Worm (Caenorhabditis elegans) whole organism, L1 larva: Measurements from ENCODE around the gene flap-1.

Experiments
- C16A3.4 ChIP-seq: fragments of 150-350 bp; optimal IDR thresholded peaks from 2 replicates; lab custom pipeline; 2014; ENCODE audit warnings: missing biosample characterization, missing genetic modification characterization
- C34B4.2 ChIP-seq: sonication (generic microtip); optimal IDR thresholded peaks from 2 replicates; lab custom pipeline; 2017; ENCODE audit warnings: mild to moderate bottlenecking, missing genetic modification characterization, missing compliant biosample characterization
- Y116A8C.19 ChIP-seq: sonication (generic microtip); optimal IDR thresholded peaks from 2 replicates; lab custom pipeline; 2016; ENCODE audit warnings: missing compliant biosample characterization, missing genetic modification characterization, borderline replicate concordance
- aha-1 ChIP-seq: fragments of 150-350 bp; optimal IDR thresholded peaks from 2 replicates; lab custom pipeline; 2014; ENCODE audit warnings: missing biosample characterization, missing genetic modification characterization
- alr-1 ChIP-seq: fragments of 200-800 bp; sonication (Bioruptor generic); optimal IDR thresholded peaks from 2 replicates; lab custom pipeline; 2018; ENCODE audit warnings: borderline replicate concordance, mild to moderate bottlenecking, missing genetic modification characterization, missing compliant biosample characterization
- ama-1 ChIP-seq: fragments of 150-350 bp; optimal IDR thresholded peaks from 2 replicates; lab custom pipeline; 2014
- blmp-1 ChIP-seq: fragments of 150-350 bp; optimal IDR thresholded peaks from 2 replicates; lab custom pipeline; 2014; ENCODE audit warnings: missing biosample characterization, missing genetic modification characterization
- ceh-82 ChIP-seq, 3 experiments: fragments of 150-350 bp in 1 of 3; sonication (generic microtip) in 2 of 3; optimal IDR thresholded peaks; 2 replicates each; lab custom pipeline; 2014 to 2017; ENCODE audit warnings: missing biosample characterization in 3 of 3, missing genetic modification characterization in 3 of 3
- ceh-90 ChIP-seq: sonication (generic microtip); optimal IDR thresholded peaks from 2 replicates; lab custom pipeline; 2016; ENCODE audit warnings: missing genetic modification characterization, missing compliant biosample characterization
- ces-1 ChIP-seq: fragments of 150-350 bp; optimal IDR thresholded peaks from 2 replicates; lab custom pipeline; 2014; ENCODE audit warnings: missing biosample characterization, missing genetic modification reagents, missing genetic modification characterization
- dpl-1 ChIP-seq, 3 experiments: fragments of 150-350 bp in 2 of 3; sonication (generic microtip) in 1 of 3; optimal IDR thresholded peaks; 2 replicates each; lab custom pipeline; 2014 to 2017; ENCODE audit warnings: missing biosample characterization in 3 of 3, missing genetic modification characterization in 3 of 3, missing genetic modification reagents in 3 of 3
- efl-1 ChIP-seq, 4 experiments: fragments of 150-350 bp; optimal IDR thresholded peaks in 3 of 4; peaks in 1 of 4; 1 replicate in 1 of 4; 2 replicates in 3 of 4; lab custom pipeline; 2014; ENCODE audit warnings: missing biosample characterization in 2 of 4, missing genetic modification characterization in 2 of 4, missing genetic modification reagents in 2 of 4
- elt-3 ChIP-seq, 6 experiments: fragments of 150-350 bp in 1 of 6; sonication (generic microtip); optimal IDR thresholded peaks; 2 replicates each; lab custom pipeline; 2017 to 2018; ENCODE audit warnings: missing biosample characterization in 6 of 6, missing genetic modification characterization in 6 of 6, inconsistent platforms in 1 of 6
- fkh-10 ChIP-seq: sonication (generic microtip); optimal IDR thresholded peaks from 2 replicates; lab custom pipeline; 2017; ENCODE audit warnings: missing biosample characterization, missing genetic modification reagents, missing genetic modification characterization
- fkh-8 ChIP-seq: sonication (generic microtip); optimal IDR thresholded peaks from 2 replicates; lab custom pipeline; 2016; ENCODE audit warnings: mild to moderate bottlenecking, missing genetic modification characterization, missing compliant biosample characterization
- fos-1 ChIP-seq: fragments of 150-350 bp; optimal IDR thresholded peaks from 2 replicates; lab custom pipeline; 2014; ENCODE audit warnings: missing biosample characterization, missing genetic modification characterization
- hlh-4 ChIP-seq: sonication (generic microtip); optimal IDR thresholded peaks from 2 replicates; lab custom pipeline; 2016; ENCODE audit warnings: mild to moderate bottlenecking, missing genetic modification characterization, missing compliant biosample characterization
- irx-1 ChIP-seq: sonication (generic microtip); optimal IDR thresholded peaks from 2 replicates; lab custom pipeline; 2016; ENCODE audit warnings: missing genetic modification characterization, missing compliant biosample characterization
- isw-1 ChIP-seq: fragments of 200-800 bp; sonication (Bioruptor generic); IDR thresholded peaks from 2 replicates; pipeline ENCODE4 v1.3.6; 2022; ENCODE audit warnings: missing genetic modification characterization, missing compliant biosample characterization
- lin-13 ChIP-seq: fragments of 150-350 bp; optimal IDR thresholded peaks from 2 replicates; lab custom pipeline; 2014; ENCODE audit warnings: missing biosample characterization, missing genetic modification reagents, missing genetic modification characterization
- lin-14 ChIP-seq: fragments of 200-800 bp; sonication (Bioruptor generic); optimal IDR thresholded peaks from 2 replicates; lab custom pipeline; 2018; ENCODE audit warnings: mild to moderate bottlenecking, missing genetic modification characterization, moderate library complexity, missing compliant biosample characterization
- lin-35 ChIP-seq, 2 experiments: fragments of 150-350 bp; optimal IDR thresholded peaks; 2 replicates each; lab custom pipeline; 2014; ENCODE audit warnings: missing biosample characterization in 2 of 2, missing genetic modification characterization in 2 of 2, missing genetic modification reagents in 2 of 2
- lin-39 ChIP-seq: fragments of 150-350 bp; optimal IDR thresholded peaks from 2 replicates; lab custom pipeline; 2014; ENCODE audit warnings: missing biosample characterization, missing genetic modification reagents, missing genetic modification characterization
- lir-3 ChIP-seq: sonication (generic microtip); optimal IDR thresholded peaks from 2 replicates; lab custom pipeline; 2016; ENCODE audit warnings: mild to moderate bottlenecking, missing genetic modification characterization, moderate library complexity, missing compliant biosample characterization; ENCODE audit not compliant: poor library complexity
- lsy-2 ChIP-seq, 2 experiments: fragments of 150-350 bp; optimal IDR thresholded peaks; 2 replicates each; lab custom pipeline; 2014; ENCODE audit warnings: missing biosample characterization in 2 of 2, missing genetic modification characterization in 2 of 2
- mdl-1 ChIP-seq, 2 experiments: fragments of 150-350 bp; optimal IDR thresholded peaks; 2 replicates each; lab custom pipeline; 2014 to 2017; ENCODE audit warnings: missing biosample characterization in 2 of 2, missing genetic modification characterization in 2 of 2, inconsistent platforms in 1 of 2
- mef-2 ChIP-seq: fragments of 150-350 bp; optimal IDR thresholded peaks from 2 replicates; lab custom pipeline; 2014; ENCODE audit warnings: missing biosample characterization, missing genetic modification characterization
- mep-1 ChIP-seq: fragments of 150-350 bp; optimal IDR thresholded peaks from 2 replicates; lab custom pipeline; 2014; ENCODE audit warnings: missing biosample characterization, missing genetic modification characterization
- nhr-11 ChIP-seq: fragments of 150-350 bp; optimal IDR thresholded peaks from 2 replicates; lab custom pipeline; 2014; ENCODE audit warnings: missing biosample characterization, missing genetic modification characterization
- nhr-19 ChIP-seq: fragments of 200-800 bp; sonication (Bioruptor generic); conservative IDR thresholded peaks from 2 replicates; pipeline ENCODE4 v1.3.6; 2022; ENCODE audit warnings: missing genetic modification characterization, missing compliant biosample characterization
- nhr-20 ChIP-seq: sonication (generic microtip); optimal IDR thresholded peaks from 2 replicates; lab custom pipeline; 2016; ENCODE audit warnings: mild to moderate bottlenecking, missing genetic modification characterization, missing compliant biosample characterization
- nhr-47 ChIP-seq: sonication (generic microtip); optimal IDR thresholded peaks from 2 replicates; lab custom pipeline; 2016; ENCODE audit warnings: mild to moderate bottlenecking, missing genetic modification characterization, moderate library complexity, missing compliant biosample characterization
- nhr-71 ChIP-seq: sonication (generic microtip); optimal IDR thresholded peaks from 2 replicates; lab custom pipeline; 2016; ENCODE audit warnings: mild to moderate bottlenecking, missing genetic modification characterization, moderate library complexity, missing compliant biosample characterization
- nhr-84 ChIP-seq: sonication (generic microtip); optimal IDR thresholded peaks from 2 replicates; lab custom pipeline; 2017; ENCODE audit warnings: missing biosample characterization, missing genetic modification characterization
- nhr-90 ChIP-seq: sonication (generic microtip); optimal IDR thresholded peaks from 2 replicates; lab custom pipeline; 2016; ENCODE audit warnings: mild to moderate bottlenecking, missing genetic modification characterization, missing compliant biosample characterization; ENCODE audit not compliant: poor library complexity
- pqm-1 ChIP-seq: sonication (generic microtip); optimal IDR thresholded peaks from 3 replicates; lab custom pipeline; 2017; ENCODE audit warnings: missing biosample characterization, missing genetic modification characterization
- skn-1 ChIP-seq: fragments of 150-350 bp; optimal IDR thresholded peaks from 2 replicates; lab custom pipeline; 2014; ENCODE audit warnings: missing biosample characterization, missing genetic modification characterization
- snu-23 ChIP-seq: sonication (generic microtip); optimal IDR thresholded peaks from 2 replicates; lab custom pipeline; 2016; ENCODE audit warnings: missing genetic modification characterization, missing compliant biosample characterization
- sox-4 ChIP-seq: sonication (generic microtip); optimal IDR thresholded peaks from 2 replicates; lab custom pipeline; 2016; ENCODE audit warnings: missing genetic modification characterization, missing compliant biosample characterization
- swsn-7 ChIP-seq: sonication (generic microtip); optimal IDR thresholded peaks from 2 replicates; lab custom pipeline; 2016; ENCODE audit warnings: missing genetic modification characterization, missing compliant biosample characterization
- tbx-2 ChIP-seq: sonication (generic microtip); optimal IDR thresholded peaks from 2 replicates; lab custom pipeline; 2016; ENCODE audit warnings: missing genetic modification characterization, missing compliant biosample characterization
- unc-130 ChIP-seq: fragments of 150-350 bp; optimal IDR thresholded peaks from 2 replicates; lab custom pipeline; 2017; ENCODE audit warnings: missing biosample characterization, missing genetic modification characterization, inconsistent platforms
- unc-86 ChIP-seq: sonication (generic microtip); optimal IDR thresholded peaks from 2 replicates; lab custom pipeline; 2016; ENCODE audit warnings: missing genetic modification characterization, missing compliant biosample characterization
- xbp-1 ChIP-seq: sonication (generic microtip); optimal IDR thresholded peaks from 2 replicates; lab custom pipeline; 2016; ENCODE audit warnings: missing genetic modification characterization, missing compliant biosample characterization
- zag-1 ChIP-seq: fragments of 150-350 bp; optimal IDR thresholded peaks from 2 replicates; lab custom pipeline; 2014; ENCODE audit warnings: missing biosample characterization, missing genetic modification characterization
- zip-4 ChIP-seq: fragments of 200-800 bp; sonication (Bioruptor generic); optimal IDR thresholded peaks from 2 replicates; lab custom pipeline; 2018; ENCODE audit warnings: mild to moderate bottlenecking, missing genetic modification characterization, moderate library complexity, missing compliant biosample characterization
- ztf-11 ChIP-seq, 2 experiments: sonication (generic microtip); optimal IDR thresholded peaks; 2 replicates each; lab custom pipeline; 2016 to 2017; ENCODE audit warnings: missing genetic modification characterization in 2 of 2, missing biosample characterization in 1 of 2, missing compliant biosample characterization in 1 of 2

Gene flap-1

DNA sequence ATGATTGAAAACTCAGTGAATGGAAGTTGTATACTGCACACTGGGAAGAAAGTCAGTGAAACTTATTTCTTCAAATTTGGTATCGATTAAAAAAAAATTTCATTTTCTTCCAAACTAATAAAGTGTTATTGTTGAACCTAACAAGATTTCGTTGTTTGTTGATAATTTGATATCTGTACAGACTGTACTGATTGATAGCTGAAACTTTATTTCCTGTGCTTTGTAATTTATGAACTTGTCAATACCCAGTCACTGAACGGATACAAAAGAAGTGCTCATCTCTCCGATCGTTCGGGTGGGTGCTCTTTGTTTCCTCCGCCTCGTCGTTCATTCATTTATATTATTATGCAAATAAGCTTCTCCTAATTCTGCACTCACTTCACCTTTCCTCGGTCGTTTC lies 40.5 kb upstream of the flap-1 start, which contains the start of gene F31E3.12:
TSS of gene F31E3.12 (plus strand) at position 301 of the 400 bp plus-strand sequence.
- no peak for TF ChIP-seq fos-1 (tag; lab: Kevin White, UChicago)
- TF ChIP-seq C34B4.2 (tag; lab: Kevin White, UChicago) = no peak
- no peak for TF ChIP-seq nhr-84 (tag; lab: Kevin White, UChicago)
- no peak for TF ChIP-seq lin-35 (GFP tag; optimal IDR thresholded peaks at IDR 0.05; lab: Kevin White, UChicago)
- TF ChIP-seq alr-1 (tag; lab: Kevin White, UChicago) = no peak
- no peak for TF ChIP-seq mdl-1 (tag; optimal IDR thresholded peaks at IDR 0.05; lab: Kevin White, UChicago)
- TF ChIP-seq Y116A8C.19 = no peak
- TF ChIP-seq unc-130 = no peak
- no peak for TF ChIP-seq lin-39 (tag; lab: Kevin White, UChicago)
- TF ChIP-seq irx-1 (tag; lab: Kevin White, UChicago) = no peak
- no peak for TF ChIP-seq nhr-90 (tag; lab: Kevin White, UChicago)
- TF ChIP-seq dpl-1 (GFP tag; optimal IDR thresholded peaks at IDR 0.05; lab: Kevin White, UChicago) = no peak
- TF ChIP-seq lsy-2 (tag; optimal IDR thresholded peaks at IDR 0.05; lab: Kevin White, UChicago) = no peak
- TF ChIP-seq, all 84 proteins: peak for 0

DNA sequence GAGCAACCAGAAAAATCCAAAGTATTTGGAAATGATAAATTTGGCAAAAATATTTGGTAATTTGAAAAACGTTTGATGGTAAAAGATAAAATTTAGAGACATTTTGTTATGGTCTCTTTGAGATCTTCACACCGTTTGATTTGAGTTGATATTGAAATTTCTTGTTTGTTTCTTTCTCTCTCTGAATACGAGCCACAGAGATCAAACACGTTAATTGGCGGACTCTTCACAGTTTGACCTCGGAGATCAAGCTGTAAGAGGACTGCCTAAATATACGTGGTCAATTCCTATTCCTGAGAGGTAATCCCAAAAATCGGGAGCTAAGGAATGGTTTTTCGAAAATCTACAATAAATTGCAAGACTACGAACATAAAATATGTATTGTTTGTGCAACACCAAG lies 40.0 kb upstream of the flap-1 start:
- TF ChIP-seq lsy-2 (tag; optimal IDR thresholded peaks at IDR 0.05; lab: Kevin White, UChicago) = no peak
- TF ChIP-seq Y116A8C.19 = no peak
- TF ChIP-seq fkh-10 = no peak
- no peak for TF ChIP-seq nhr-11 (tag; lab: Kevin White, UChicago)
- TF ChIP-seq ama-1 (lab: Kevin White, UChicago) = no peak
- TF ChIP-seq lir-3 (tag; lab: Kevin White, UChicago) = no peak
- TF ChIP-seq irx-1 (tag; lab: Kevin White, UChicago) = no peak
- no peak for TF ChIP-seq ztf-11 (tag; optimal IDR thresholded peaks at IDR 0.05; lab: Kevin White, UChicago)
- no peak for TF ChIP-seq elt-3 (tag; optimal IDR thresholded peaks at IDR 0.05; lab: Kevin White, UChicago)
- TF ChIP-seq pqm-1 (tag; lab: Kevin White, UChicago) = no peak
- no peak for TF ChIP-seq aha-1 (tag; lab: Kevin White, UChicago)
- no peak for TF ChIP-seq lin-39 (tag; lab: Kevin White, UChicago)

DNA sequence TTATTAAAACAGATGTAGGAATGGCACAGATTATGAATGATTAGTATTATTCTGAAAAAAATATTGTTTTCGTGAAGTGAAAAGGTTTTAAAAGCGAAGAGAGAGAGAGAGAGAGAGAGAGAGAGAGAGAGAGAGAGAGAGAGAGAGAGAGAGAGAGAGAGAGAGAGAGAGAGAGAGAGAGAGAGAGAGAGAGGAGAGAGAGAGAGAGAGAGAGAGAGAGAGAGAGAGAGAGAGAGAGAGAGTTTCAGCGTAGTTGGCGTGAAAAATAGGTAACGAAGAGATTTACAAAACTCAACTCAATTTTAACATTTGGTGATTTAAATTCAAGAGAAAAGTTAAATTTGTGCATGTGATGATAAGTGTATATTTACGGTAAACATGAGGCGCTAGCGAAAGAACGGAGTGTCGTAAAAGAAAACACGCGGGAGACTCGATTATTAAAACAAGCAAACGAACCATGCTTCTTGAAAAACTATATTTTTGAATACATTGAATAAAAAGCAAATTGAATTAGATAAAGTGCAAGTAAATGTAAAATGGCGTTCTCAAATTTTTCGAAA lies 39.5 kb upstream of the flap-1 start, which contains the start of gene panl-2:
TSS of gene panl-2 (minus strand) at position 51 of the 560 bp plus-strand sequence.
- TF ChIP-seq elt-3 (tag; optimal IDR thresholded peaks at IDR 0.05; lab: Kevin White, UChicago) (peak in 1 of 6 experiments; percentile 5), nhr-71 (tag; lab: Kevin White, UChicago) (peak; percentile 43), unc-86 (tag; lab: Kevin White, UChicago) (peak; percentile 7), hlh-4 (tag; lab: Kevin White, UChicago) (no peak), skn-1 (tag; lab: Kevin White, UChicago) (peak; percentile 51), snu-23 (GFP tag; lab: Kevin White, UChicago) (peak; percentile 53), nhr-20 (peak; percentile 11), mep-1 (tag; lab: Kevin White, UChicago) (peak; percentile 16), C16A3.4 (tag; lab: Kevin White, UChicago) (peak; percentile 54), ceh-90 (tag; lab: Kevin White, UChicago) (no peak), ceh-82 (tag; optimal IDR thresholded peaks at IDR 0.05; lab: Kevin White, UChicago) (peak in 2 of 3 experiments; percentile 4 to 30), tbx-2 (tag; lab: Kevin White, UChicago) (peak; percentile 20), xbp-1 (tag; lab: Kevin White, UChicago) (peak; percentile 36), mdl-1 (tag; optimal IDR thresholded peaks at IDR 0.05; lab: Kevin White, UChicago) (peak in 1 of 2 experiments; percentile 18), lin-35 (GFP tag; optimal IDR thresholded peaks at IDR 0.05; lab: Kevin White, UChicago) (peak; percentile 90 to 95), nhr-19 (GFP tag; lab: Robert Waterston, UW) (peak; percentile 41), blmp-1 (tag; lab: Kevin White, UChicago) (peak; percentile 43), efl-1 (optimal IDR thresholded peaks at IDR 0.05; lab: Kevin White, UChicago) (peak; percentile 91 to 95), efl-1 (GFP tag; optimal IDR thresholded peaks at IDR 0.05 in 1 of 2; lab: Kevin White, UChicago) (peak; percentile 90 to 99), mef-2 (tag; lab: Kevin White, UChicago) (no peak), sox-4 (tag; lab: Kevin White, UChicago) (no peak), lin-14 (peak; percentile 30), lin-13 (peak; percentile 12), swsn-7 (tag; lab: Kevin White, UChicago) (peak; percentile 23), zip-4 (no peak), nhr-11 (tag; lab: Kevin White, UChicago) (no peak), nhr-47 (tag; lab: Kevin White, UChicago) (peak; percentile 42), isw-1 (GFP tag; lab: Robert Waterston, UW) (peak; percentile 34), fkh-8 (peak; percentile 17), ces-1 (GFP tag; lab: Kevin White, UChicago) (no peak), dpl-1 (GFP tag; optimal IDR thresholded peaks at IDR 0.05; lab: Kevin White, UChicago) (peak; percentile 84 to 92 (median 89)), zag-1 (tag; lab: Kevin White, UChicago) (no peak)
